Worm (Caenorhabditis elegans): ENCODE results near the gene C44H9.5.

DNA sequence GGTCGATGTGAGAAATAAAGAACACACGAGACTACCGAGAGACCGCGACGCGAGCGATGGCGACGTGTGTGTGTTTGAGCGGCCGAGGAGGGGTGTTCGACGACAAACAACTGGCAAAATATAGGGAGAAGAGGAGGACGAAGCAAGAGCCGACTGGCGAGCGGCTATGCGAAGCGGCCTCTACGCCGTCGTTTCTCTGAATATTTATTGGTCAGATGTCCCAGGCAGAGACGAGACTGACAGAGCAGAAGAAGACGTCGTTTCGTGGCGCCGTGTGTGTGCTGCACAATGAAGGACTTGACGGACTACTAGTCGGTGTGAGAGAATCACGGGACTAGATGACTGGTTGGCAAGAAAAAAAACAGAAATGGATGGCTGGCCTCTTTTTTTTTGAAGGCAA, 30.5 kb downstream of the C44H9.5 start:
- TF ChIP-seq ceh-62 (tag; optimal IDR thresholded peaks at IDR 0.05), result no peak
- TF ChIP-seq nhr-76 (tag; optimal IDR thresholded peaks at IDR 0.05), result no peak
